Worm (Caenorhabditis elegans) whole organism, midembryonic: ENCODE data around the gene F08G2.7.
A peak's percentile ranks its signal among the peaks of the same experiment; 100 is the strongest.

Source experiments
- T22C8.4 ChIP-seq: fragments of 200-800 bp; sonication (Bioruptor generic); IDR thresholded peaks from 2 replicates; pipeline ENCODE4 v1.3.6; 2022; ENCODE audit warnings: missing genetic modification characterization, missing compliant biosample characterization
- cog-1 ChIP-seq: sonication (generic microtip); optimal IDR thresholded peaks from 2 replicates; lab custom pipeline; 2016; ENCODE audit warnings: missing genetic modification characterization, missing compliant biosample characterization
- flt-1 ChIP-seq: fragments of 200-800 bp; sonication (Bioruptor generic); IDR thresholded peaks from 2 replicates; pipeline ENCODE4 v1.3.6; 2022; ENCODE audit warnings: missing genetic modification characterization, missing compliant biosample characterization
- klf-2 ChIP-seq: fragments of 200-800 bp; sonication (Bioruptor generic); conservative IDR thresholded peaks from 2 replicates; pipeline ENCODE4 v1.3.6; 2022; ENCODE audit warnings: missing genetic modification reagents, missing genetic modification characterization, missing compliant biosample characterization
- med-1 ChIP-seq: sonication (generic microtip); optimal IDR thresholded peaks from 2 replicates; lab custom pipeline; 2017; ENCODE audit warnings: missing genetic modification characterization, mild to moderate bottlenecking, missing compliant biosample characterization, antibody characterized with exemption, missing genetic modification reagents; ENCODE audit not compliant: insufficient read depth
- ref-1 ChIP-seq: fragments of 200-800 bp; sonication (Bioruptor generic); conservative IDR thresholded peaks from 2 replicates; pipeline ENCODE4 v1.3.6; 2022; ENCODE audit warnings: missing genetic modification reagents, missing genetic modification characterization, missing compliant biosample characterization
- tab-1 ChIP-seq: fragments of 200-800 bp; sonication (Bioruptor generic); IDR thresholded peaks from 2 replicates; pipeline ENCODE4 v1.3.6; 2022; ENCODE audit warnings: missing genetic modification characterization, missing compliant biosample characterization
- ztf-23 ChIP-seq: fragments of 200-800 bp; sonication (Bioruptor generic); IDR thresholded peaks from 2 replicates; pipeline ENCODE4 v1.3.6; 2022; ENCODE audit warnings: missing genetic modification reagents, missing genetic modification characterization, missing compliant biosample characterization
- ztf-29 ChIP-seq: fragments of 200-800 bp; sonication (Bioruptor generic); IDR thresholded peaks from 2 replicates; pipeline ENCODE4 v1.3.6; 2022; ENCODE audit warnings: missing genetic modification reagents, missing genetic modification characterization, missing compliant biosample characterization

F08G2.7 gene

DNA sequence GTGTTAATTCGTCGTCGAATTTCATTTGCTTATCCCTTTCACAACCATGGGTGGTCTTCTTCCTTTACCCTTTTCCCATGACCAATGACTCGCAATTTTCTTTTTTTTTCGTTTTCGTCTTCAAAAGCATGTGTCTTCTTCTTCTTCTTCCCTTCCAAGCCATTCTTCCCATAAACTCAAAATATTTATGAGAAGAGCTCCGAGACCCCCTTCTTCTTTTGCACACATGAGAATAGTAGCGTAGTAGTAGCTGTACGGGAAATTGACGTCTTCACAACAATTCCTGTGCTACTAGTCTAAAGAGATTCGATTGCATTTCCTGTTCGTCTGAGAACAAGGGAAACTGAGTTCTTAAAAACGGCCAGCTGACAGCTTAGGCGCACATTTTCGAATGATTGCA lies 28.6 kb downstream of the F08G2.7 start:
- no peak for TF ChIP-seq ref-1 (GFP tag; lab: Robert Waterston, UW)
- no peak for TF ChIP-seq flt-1

DNA sequence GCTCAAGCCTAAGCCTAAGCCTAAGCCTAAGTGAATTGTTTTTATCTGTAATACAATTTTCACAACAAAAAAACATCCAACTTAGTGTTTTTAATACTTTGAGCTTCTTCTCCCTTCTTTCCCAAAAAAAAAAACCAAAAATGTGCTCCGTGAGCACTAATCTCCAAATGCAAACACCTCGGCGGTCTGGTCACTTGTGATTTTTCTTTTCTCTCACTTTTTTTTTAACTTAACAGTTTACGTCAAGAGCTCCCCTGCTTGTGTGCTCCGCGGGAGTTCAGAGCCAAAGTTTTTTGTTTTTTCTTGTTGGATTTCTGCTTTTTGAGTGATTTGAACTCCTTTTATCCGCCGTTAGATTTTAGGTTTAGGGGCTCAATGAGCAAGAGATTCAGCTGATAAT lies 34.7 kb downstream of the F08G2.7 start:
- TF ChIP-seq flt-1 (no peak), klf-2 (GFP tag; lab: Robert Waterston, UW) (no peak), tab-1 (no peak), T22C8.4 (no peak), ztf-29 (GFP tag; lab: Robert Waterston, UW) (no peak), cog-1 (tag; lab: Kevin White, UChicago) (no peak), ref-1 (GFP tag; lab: Robert Waterston, UW) (no peak), ztf-23 (GFP tag; lab: Robert Waterston, UW) (no peak)

DNA sequence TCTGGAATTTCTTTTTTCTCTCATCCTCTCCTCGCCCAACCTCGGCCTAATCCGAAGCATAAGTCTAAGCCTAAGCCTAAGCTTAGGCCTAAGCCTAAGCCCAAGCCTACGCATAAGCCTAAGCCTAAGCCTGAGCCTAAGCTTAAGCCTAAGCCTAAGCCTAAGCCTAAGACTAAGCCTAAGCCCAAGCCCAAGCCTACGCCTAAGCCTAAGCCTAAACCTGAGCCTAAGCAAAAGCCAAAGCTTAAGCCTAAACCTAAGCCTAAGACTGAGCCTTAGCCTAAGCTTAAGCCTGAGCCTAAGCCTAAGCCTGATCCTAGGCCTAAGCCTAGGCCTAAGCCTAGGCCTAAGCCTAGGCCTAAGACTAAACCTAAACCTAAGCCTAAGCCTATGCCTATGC lies 44.6 kb downstream of the F08G2.7 start:
- TF ChIP-seq ztf-29 (GFP tag; lab: Robert Waterston, UW) (peak; percentile 53), ztf-23 (GFP tag; lab: Robert Waterston, UW) (no peak)

ce11 chrII:13795160-13795559 lies 45.8 kb downstream of the F08G2.7 start:
- TF ChIP-seq ztf-29 (GFP tag; lab: Robert Waterston, UW) (no peak), tab-1 (0 out of 2 replicates have a peak, but pooled peaks have one; percentile 31)

- TF ChIP-seq tab-1, result no peak
- no peak for TF ChIP-seq T22C8.4
- TF ChIP-seq cog-1 (tag; lab: Kevin White, UChicago), result no peak
- TF ChIP-seq ref-1 (GFP tag; lab: Robert Waterston, UW), result no peak
- TF ChIP-seq ztf-23 (GFP tag; lab: Robert Waterston, UW), result no peak
- TF ChIP-seq ztf-29 (GFP tag; lab: Robert Waterston, UW), result no peak
- TF ChIP-seq med-1 (GFP tag; lab: Kevin White, UChicago), result no peak
- no peak for TF ChIP-seq klf-2 (GFP tag; lab: Robert Waterston, UW)
- no peak for TF ChIP-seq flt-1
Measured at ce11 chrII:13791570-13792279, 49.2 kb downstream of the F08G2.7 start, which contains the start of gene ZK131.11. Gene ZK131.11, plus strand, starts transcription at chrII:13792229.

- TF ChIP-seq ztf-29 (GFP tag; lab: Robert Waterston, UW), result no peak
- TF ChIP-seq med-1 (GFP tag; lab: Kevin White, UChicago), result no peak
- TF ChIP-seq tab-1, result no peak
- no peak for TF ChIP-seq T22C8.4
- TF ChIP-seq cog-1 (tag; lab: Kevin White, UChicago), result no peak
- no peak for TF ChIP-seq ztf-23 (GFP tag; lab: Robert Waterston, UW)
- TF ChIP-seq flt-1, result no peak
- TF ChIP-seq ref-1 (GFP tag; lab: Robert Waterston, UW), result no peak
- no peak for TF ChIP-seq klf-2 (GFP tag; lab: Robert Waterston, UW)
Measured at ce11 chrII:13789714-13790113, 51.2 kb downstream of the F08G2.7 start.

DNA sequence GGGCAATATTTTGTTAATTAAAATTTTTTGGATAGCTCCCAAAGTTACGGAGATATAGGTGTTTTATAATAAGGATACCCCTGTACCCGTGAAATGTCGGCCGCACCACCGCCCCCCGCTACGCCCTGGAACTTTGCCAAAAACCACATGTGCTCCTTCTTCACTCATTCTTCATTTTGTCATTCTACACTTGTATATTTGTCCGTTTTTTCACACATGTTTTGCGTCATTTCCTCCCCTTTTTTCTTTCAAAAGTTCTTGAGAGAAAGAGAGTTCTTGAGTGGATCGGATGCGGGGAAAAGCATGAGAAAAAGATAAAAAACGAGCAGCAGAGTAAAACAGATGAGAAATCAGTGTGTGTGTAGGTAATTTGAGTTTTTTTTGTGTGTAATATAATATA lies 52.1 kb downstream of the F08G2.7 start:
- TF ChIP-seq cog-1 (tag; lab: Kevin White, UChicago) (no peak), tab-1 (no peak), med-1 (GFP tag; lab: Kevin White, UChicago) (no peak), klf-2 (GFP tag; lab: Robert Waterston, UW) (no peak), flt-1 (no peak), ztf-29 (GFP tag; lab: Robert Waterston, UW) (no peak), ztf-23 (GFP tag; lab: Robert Waterston, UW) (no peak), ref-1 (GFP tag; lab: Robert Waterston, UW) (no peak), T22C8.4 (no peak)

DNA sequence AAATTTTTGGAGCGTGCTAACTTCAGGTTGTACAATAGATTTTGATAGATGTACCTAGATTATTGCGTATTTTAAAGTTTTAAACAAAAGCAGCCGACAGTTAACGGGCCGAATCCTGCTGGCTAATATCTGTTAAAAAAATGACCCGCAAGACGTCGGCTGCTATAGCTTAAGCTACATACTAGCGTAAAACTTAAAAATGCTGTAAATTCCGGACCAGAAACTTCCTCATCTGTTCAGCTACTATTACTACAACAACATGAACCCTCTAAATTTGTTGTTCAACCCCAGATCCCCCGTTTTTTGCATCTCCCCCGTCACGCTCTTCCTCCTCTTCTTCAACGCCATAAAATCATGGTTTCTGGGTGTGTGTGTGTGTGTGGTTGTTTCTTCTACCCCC lies 54.1 kb downstream of the F08G2.7 start:
- TF ChIP-seq tab-1, result no peak
- TF ChIP-seq ref-1 (GFP tag; lab: Robert Waterston, UW), result no peak
- no peak for TF ChIP-seq flt-1
- no peak for TF ChIP-seq klf-2 (GFP tag; lab: Robert Waterston, UW)
- no peak for TF ChIP-seq ztf-23 (GFP tag; lab: Robert Waterston, UW)
- no peak for TF ChIP-seq T22C8.4
- no peak for TF ChIP-seq ztf-29 (GFP tag; lab: Robert Waterston, UW)
- no peak for TF ChIP-seq med-1 (GFP tag; lab: Kevin White, UChicago)
